ENCODE assay signal across 2 fruit fly cellular contexts in genomic region chr2L:522752-523151, dm6.
TF ChIP-seq lines count a peak whose summit lies in the region.

No protein-coding gene starts in this region.

TF ChIP-seq in whole organism, embryonic, 481 proteins besides CTCF, POLR2A, EP300 and RAD21 (continued from another document and continues in another):
- TF ChIP-seq tin (GFP tag; optimal IDR thresholded peaks at IDR 0.05; lab: Kevin White, UChicago) (peak; percentile 38), Adf1 (GFP tag; IDR thresholded peaks at IDR 0.05; lab: Robert Waterston, UW) (no peak), CG34376 (GFP tag; optimal IDR thresholded peaks at IDR 0.05; lab: Kevin White, UChicago) (no peak), CG15601 (tag; optimal IDR thresholded peaks at IDR 0.05; lab: Kevin White, UChicago) (peak; percentile 48), CG8924 (tag; optimal IDR thresholded peaks at IDR 0.05; lab: Kevin White, UChicago) (no peak), sob (GFP tag; IDR thresholded peaks at IDR 0.05; lab: Robert Waterston, UW) (peak; percentile 43; the same call in 1 of the 2 replicates), Dref (GFP tag; IDR thresholded peaks at IDR 0.05; lab: Robert Waterston, UW) (no peak), CG17359 (tag; optimal IDR thresholded peaks at IDR 0.05; lab: Kevin White, UChicago) (peak; percentile 27), wdn (GFP tag; IDR thresholded peaks at IDR 0.05; lab: Robert Waterston, UW) (no peak), bigmax (GFP tag; optimal IDR thresholded peaks at IDR 0.05; lab: Kevin White, UChicago) (no peak), CG17385 (GFP tag; optimal IDR thresholded peaks at IDR 0.05; lab: Kevin White, UChicago) (peak; percentile 16), CG10267 (tag; optimal IDR thresholded peaks at IDR 0.05; lab: Kevin White, UChicago) (peak; percentile 55), Xbp1 (GFP tag; optimal IDR thresholded peaks at IDR 0.05; lab: Kevin White, UChicago) (peak; percentile 59), ara (GFP tag; IDR thresholded peaks at IDR 0.05; lab: Robert Waterston, UW) (peak; percentile 65; the same call in 1 of the 2 replicates), CG13894 (tag; optimal IDR thresholded peaks at IDR 0.05; lab: Kevin White, UChicago) (no peak), Lpt (GFP tag; optimal IDR thresholded peaks at IDR 0.05; lab: Kevin White, UChicago) (no peak), Bteb2 (GFP tag; optimal IDR thresholded peaks at IDR 0.05; lab: Kevin White, UChicago) (peak; percentile 35), CG6175 (GFP tag; IDR thresholded peaks at IDR 0.05; lab: Robert Waterston, UW) (no peak), dysf (GFP tag; IDR thresholded peaks at IDR 0.05; lab: Robert Waterston, UW) (peak; percentile 40; the same call in 1 of the 3 replicates), CG9817 (tag; optimal IDR thresholded peaks at IDR 0.05; lab: Kevin White, UChicago) (no peak), Hr51 (GFP tag; optimal IDR thresholded peaks at IDR 0.05; lab: Kevin White, UChicago) (peak in 1 of 2 experiments; percentile 39), en (GFP tag; optimal IDR thresholded peaks at IDR 0.05; lab: Kevin White, UChicago) (no peak), bowl (GFP tag; IDR thresholded peaks at IDR 0.05; lab: Robert Waterston, UW) (no peak), insv (GFP tag; optimal IDR thresholded peaks at IDR 0.05; lab: Kevin White, UChicago) (no peak), CG2199 (GFP tag; IDR thresholded peaks at IDR 0.05; lab: Robert Waterston, UW) (no peak), CG7928 (GFP tag; optimal IDR thresholded peaks at IDR 0.05; lab: Kevin White, UChicago) (no peak), dati (GFP tag; IDR thresholded peaks at IDR 0.05; lab: Robert Waterston, UW) (peak; percentile 48; the same call in 1 of the 2 replicates), az2 (GFP tag; optimal IDR thresholded peaks at IDR 0.05; lab: Kevin White, UChicago) (peak; percentile 64), CG12236 (GFP tag; optimal IDR thresholded peaks at IDR 0.05; lab: Kevin White, UChicago) (no peak), kni (GFP tag; optimal IDR thresholded peaks at IDR 0.05; lab: Kevin White, UChicago) (no peak), tio (GFP tag; optimal IDR thresholded peaks at IDR 0.05; lab: Kevin White, UChicago) (peak; percentile 35), cas (GFP tag; IDR thresholded peaks at IDR 0.05; lab: Robert Waterston, UW) (no peak), CG43689 (GFP tag; IDR thresholded peaks at IDR 0.05; lab: Robert Waterston, UW) (no peak), CG3065 (GFP tag; optimal IDR thresholded peaks at IDR 0.05; lab: Kevin White, UChicago) (no peak), sqz (GFP tag; optimal IDR thresholded peaks at IDR 0.05; lab: Kevin White, UChicago) (no peak), CG30403 (GFP tag; optimal IDR thresholded peaks at IDR 0.05; lab: Kevin White, UChicago) (peak; percentile 58), Sry-β (GFP tag; optimal IDR thresholded peaks at IDR 0.05; lab: Kevin White, UChicago) (no peak), CG1603 (tag; optimal IDR thresholded peaks at IDR 0.05; lab: Kevin White, UChicago) (peak; percentile 45), CG2129 (GFP tag; IDR thresholded peaks at IDR 0.05; lab: Robert Waterston, UW; ENCODE audit: partially characterized antibody) (no peak), gt (GFP tag; IDR thresholded peaks at IDR 0.05; lab: Robert Waterston, UW) (peak; percentile 10; the same call in 1 of the 2 replicates), dan (GFP tag; IDR thresholded peaks at IDR 0.05; lab: Robert Waterston, UW) (peak; percentile 47; the same call in 1 of the 2 replicates), CG32532 (GFP tag; IDR thresholded peaks at IDR 0.05; lab: Robert Waterston, UW) (0 out of 2 replicates have a peak, but pooled peaks have one; percentile 23), dimm (GFP tag; IDR thresholded peaks at IDR 0.05; lab: Robert Waterston, UW) (no peak), ATbp (GFP tag; optimal IDR thresholded peaks at IDR 0.05; lab: Kevin White, UChicago) (peak; percentile 25), ems (GFP tag; optimal IDR thresholded peaks at IDR 0.05; lab: Kevin White, UChicago) (peak; percentile 39), CG11696 (GFP tag; IDR thresholded peaks at IDR 0.05; lab: Robert Waterston, UW) (0 out of 2 replicates have a peak, but pooled peaks have one; percentile 10), lmd (GFP tag; IDR thresholded peaks at IDR 0.05; lab: Robert Waterston, UW) (peak; percentile 48), CG6854 (GFP tag; optimal IDR thresholded peaks at IDR 0.05; lab: Kevin White, UChicago) (no peak), toy (GFP tag; IDR thresholded peaks at IDR 0.05; lab: Robert Waterston, UW) (no peak), btn (GFP tag; optimal IDR thresholded peaks at IDR 0.05; lab: Kevin White, UChicago) (no peak), aop (GFP tag; IDR thresholded peaks at IDR 0.05; lab: Robert Waterston, UW) (no peak), row (GFP tag; IDR thresholded peaks at IDR 0.05; lab: Robert Waterston, UW) (peak; percentile 62; the same call in 2 of the 3 replicates), CG5245 (GFP tag; optimal IDR thresholded peaks at IDR 0.05; lab: Kevin White, UChicago) (peak; percentile 40), nau (GFP tag; optimal IDR thresholded peaks at IDR 0.05; lab: Kevin White, UChicago) (no peak), maf-S (GFP tag; optimal IDR thresholded peaks at IDR 0.05; lab: Kevin White, UChicago) (no peak), Dip3 (GFP tag; optimal IDR thresholded peaks at IDR 0.05; lab: Kevin White, UChicago) (no peak), CG8281 (tag; optimal IDR thresholded peaks at IDR 0.05; lab: Kevin White, UChicago) (no peak), org-1 (GFP tag; optimal IDR thresholded peaks at IDR 0.05; lab: Kevin White, UChicago) (peak; percentile 22), tx (GFP tag; optimal IDR thresholded peaks at IDR 0.05; lab: Kevin White, UChicago) (no peak), sens-2 (GFP tag; IDR thresholded peaks at IDR 0.05; lab: Robert Waterston, UW) (0 out of 2 replicates have a peak, but pooled peaks have one; percentile 9), Bdp1 (GFP tag; optimal IDR thresholded peaks at IDR 0.05; lab: Kevin White, UChicago) (no peak), CG1602 (GFP tag; optimal IDR thresholded peaks at IDR 0.05; lab: Kevin White, UChicago) (peak; percentile 44), mam (GFP tag; optimal IDR thresholded peaks at IDR 0.05; lab: Kevin White, UChicago) (no peak), zen2 (GFP tag; IDR thresholded peaks at IDR 0.05; lab: Robert Waterston, UW; ENCODE audit: partially characterized antibody) (no peak), ewg (GFP tag; optimal IDR thresholded peaks at IDR 0.05; lab: Kevin White, UChicago) (no peak), dm (GFP tag; optimal IDR thresholded peaks at IDR 0.05; lab: Kevin White, UChicago) (no peak)

TF ChIP-seq in whole organism, prepupa, 60 proteins besides CTCF, POLR2A, EP300 and RAD21 (continued from another document):
- TF ChIP-seq esn (GFP tag; optimal IDR thresholded peaks at IDR 0.05; lab: Kevin White, UChicago) (peak; percentile 58), Gug (GFP tag; IDR thresholded peaks at IDR 0.05; lab: Robert Waterston, UW) (0 out of 2 replicates have a peak, but pooled peaks have one; percentile 22), fd59A (GFP tag; optimal IDR thresholded peaks at IDR 0.05; lab: Kevin White, UChicago) (peak; percentile 16), CG10631 (GFP tag; optimal IDR thresholded peaks at IDR 0.05; lab: Kevin White, UChicago) (peak; percentile 58), CG3919 (GFP tag; optimal IDR thresholded peaks at IDR 0.05; lab: Kevin White, UChicago) (peak; percentile 63), OdsH (GFP tag; optimal IDR thresholded peaks at IDR 0.05; lab: Kevin White, UChicago) (peak; percentile 68), CG6792 (GFP tag; optimal IDR thresholded peaks at IDR 0.05; lab: Kevin White, UChicago) (no peak), Met (GFP tag; optimal IDR thresholded peaks at IDR 0.05; lab: Kevin White, UChicago) (peak; percentile 62), pdm3 (GFP tag; optimal IDR thresholded peaks at IDR 0.05; lab: Kevin White, UChicago) (peak; percentile 56), Eip75B (GFP tag; optimal IDR thresholded peaks at IDR 0.05; lab: Kevin White, UChicago) (peak; percentile 43), CG8119 (GFP tag; IDR thresholded peaks at IDR 0.05; lab: Robert Waterston, UW) (peak; percentile 51; the same call in 2 of the 3 replicates), acj6 (GFP tag; optimal IDR thresholded peaks at IDR 0.05; lab: Kevin White, UChicago) (peak; percentile 41), lz (GFP tag; optimal IDR thresholded peaks at IDR 0.05; lab: Kevin White, UChicago) (peak; percentile 40), eg (GFP tag; IDR thresholded peaks at IDR 0.05; lab: Robert Waterston, UW) (peak; percentile 46; the same call in 2 of the 3 replicates), Sox14 (GFP tag; optimal IDR thresholded peaks at IDR 0.05; lab: Kevin White, UChicago) (peak; percentile 30), CG6808 (GFP tag; optimal IDR thresholded peaks at IDR 0.05; lab: Kevin White, UChicago) (peak; percentile 33), Blimp-1 (GFP tag; optimal IDR thresholded peaks at IDR 0.05; lab: Kevin White, UChicago) (no peak), ss (GFP tag; optimal IDR thresholded peaks at IDR 0.05; lab: Kevin White, UChicago) (no peak), CG34406 (GFP tag; optimal IDR thresholded peaks at IDR 0.05; lab: Kevin White, UChicago) (peak; percentile 41), Ets96B (tag; optimal IDR thresholded peaks at IDR 0.05; lab: Kevin White, UChicago) (peak; percentile 51), CG16779 (tag; optimal IDR thresholded peaks at IDR 0.05; lab: Kevin White, UChicago) (no peak), Ets21C (GFP tag; optimal IDR thresholded peaks at IDR 0.05; lab: Kevin White, UChicago) (peak; percentile 30), spab (GFP tag; optimal IDR thresholded peaks at IDR 0.05; lab: Kevin White, UChicago) (peak; percentile 35), salr (GFP tag; optimal IDR thresholded peaks at IDR 0.05; lab: Kevin White, UChicago) (peak; percentile 28 to 42), Hr38 (GFP tag; optimal IDR thresholded peaks at IDR 0.05; lab: Kevin White, UChicago) (no peak), CG32006 (GFP tag; optimal IDR thresholded peaks at IDR 0.05; lab: Kevin White, UChicago) (peak; percentile 73), CG11762 (GFP tag; optimal IDR thresholded peaks at IDR 0.05; lab: Kevin White, UChicago; ENCODE audit: insufficient read depth) (peak; percentile 49)
